Worm (Caenorhabditis elegans) whole organism, L1 larva: ENCODE results near the gene srbc-3.

Experiments
- C16A3.4 ChIP-seq: fragments of 150-350 bp; optimal IDR thresholded peaks from 2 replicates; lab custom pipeline; 2014; ENCODE audit warnings: missing biosample characterization, missing genetic modification characterization
- alr-1 ChIP-seq: fragments of 200-800 bp; sonication (Bioruptor generic); optimal IDR thresholded peaks from 2 replicates; lab custom pipeline; 2018; ENCODE audit warnings: borderline replicate concordance, mild to moderate bottlenecking, missing genetic modification characterization, missing compliant biosample characterization
- aly-2 ChIP-seq: fragments of 150-350 bp; optimal IDR thresholded peaks from 2 replicates; lab custom pipeline; 2014; ENCODE audit warnings: missing biosample characterization, missing genetic modification characterization
- ama-1 ChIP-seq: fragments of 150-350 bp; optimal IDR thresholded peaks from 2 replicates; lab custom pipeline; 2014
- ceh-88 ChIP-seq: fragments of 200-800 bp; sonication (Bioruptor generic); IDR thresholded peaks from 2 replicates; pipeline ENCODE4 v1.3.6; 2022; ENCODE audit warnings: missing genetic modification characterization, missing compliant biosample characterization
- efl-1 ChIP-seq, 4 experiments: fragments of 150-350 bp; optimal IDR thresholded peaks in 3 of 4; peaks in 1 of 4; 1 replicate in 1 of 4; 2 replicates in 3 of 4; lab custom pipeline; 2014; ENCODE audit warnings: missing biosample characterization in 2 of 4, missing genetic modification characterization in 2 of 4, missing genetic modification reagents in 2 of 4
- efl-3 ChIP-seq: fragments of 200-800 bp; sonication (Bioruptor generic); optimal IDR thresholded peaks from 2 replicates; lab custom pipeline; 2018; ENCODE audit warnings: mild to moderate bottlenecking, missing genetic modification characterization, missing compliant biosample characterization
- egl-13 ChIP-seq: sonication (generic microtip); optimal IDR thresholded peaks from 2 replicates; lab custom pipeline; 2016; ENCODE audit warnings: missing genotype, missing genetic modification reagents, missing genetic modification characterization, missing compliant biosample characterization
- fkh-8 ChIP-seq: sonication (generic microtip); optimal IDR thresholded peaks from 2 replicates; lab custom pipeline; 2016; ENCODE audit warnings: mild to moderate bottlenecking, missing genetic modification characterization, missing compliant biosample characterization
- hlh-17 ChIP-seq: fragments of 200-800 bp; sonication (Bioruptor generic); optimal IDR thresholded peaks from 2 replicates; lab custom pipeline; 2018; ENCODE audit warnings: missing genetic modification characterization, mild to moderate bottlenecking, missing compliant biosample characterization, moderate library complexity, borderline replicate concordance
- hlh-4 ChIP-seq: sonication (generic microtip); optimal IDR thresholded peaks from 2 replicates; lab custom pipeline; 2016; ENCODE audit warnings: mild to moderate bottlenecking, missing genetic modification characterization, missing compliant biosample characterization
- isw-1 ChIP-seq: fragments of 200-800 bp; sonication (Bioruptor generic); IDR thresholded peaks from 2 replicates; pipeline ENCODE4 v1.3.6; 2022; ENCODE audit warnings: missing genetic modification characterization, missing compliant biosample characterization
- jun-1 ChIP-seq: fragments of 150-350 bp; optimal IDR thresholded peaks from 2 replicates; lab custom pipeline; 2014; ENCODE audit warnings: missing biosample characterization, missing genetic modification reagents, missing genetic modification characterization
- lin-13 ChIP-seq: fragments of 150-350 bp; optimal IDR thresholded peaks from 2 replicates; lab custom pipeline; 2014; ENCODE audit warnings: missing biosample characterization, missing genetic modification reagents, missing genetic modification characterization
- lin-14 ChIP-seq: fragments of 200-800 bp; sonication (Bioruptor generic); optimal IDR thresholded peaks from 2 replicates; lab custom pipeline; 2018; ENCODE audit warnings: mild to moderate bottlenecking, missing genetic modification characterization, moderate library complexity, missing compliant biosample characterization
- lin-15B ChIP-seq: fragments of 150-350 bp; sonication (generic microtip); optimal IDR thresholded peaks from 3 replicates; lab custom pipeline; 2014; ENCODE audit warnings: missing biosample characterization, missing genetic modification characterization
- lin-39 ChIP-seq: fragments of 150-350 bp; optimal IDR thresholded peaks from 2 replicates; lab custom pipeline; 2014; ENCODE audit warnings: missing biosample characterization, missing genetic modification reagents, missing genetic modification characterization
- mef-2 ChIP-seq: fragments of 150-350 bp; optimal IDR thresholded peaks from 2 replicates; lab custom pipeline; 2014; ENCODE audit warnings: missing biosample characterization, missing genetic modification characterization
- mep-1 ChIP-seq: fragments of 150-350 bp; optimal IDR thresholded peaks from 2 replicates; lab custom pipeline; 2014; ENCODE audit warnings: missing biosample characterization, missing genetic modification characterization
- nhr-12 ChIP-seq: sonication (generic microtip); optimal IDR thresholded peaks from 2 replicates; lab custom pipeline; 2017; ENCODE audit warnings: missing biosample characterization, missing genetic modification characterization
- nhr-19 ChIP-seq: fragments of 200-800 bp; sonication (Bioruptor generic); conservative IDR thresholded peaks from 2 replicates; pipeline ENCODE4 v1.3.6; 2022; ENCODE audit warnings: missing genetic modification characterization, missing compliant biosample characterization
- nhr-47 ChIP-seq: sonication (generic microtip); optimal IDR thresholded peaks from 2 replicates; lab custom pipeline; 2016; ENCODE audit warnings: mild to moderate bottlenecking, missing genetic modification characterization, moderate library complexity, missing compliant biosample characterization
- nhr-76 ChIP-seq: sonication (generic microtip); optimal IDR thresholded peaks from 2 replicates; lab custom pipeline; 2017; ENCODE audit warnings: missing biosample characterization, missing genetic modification characterization
- nhr-85 ChIP-seq: sonication (generic microtip); peaks from one replicate; lab custom pipeline; 2016; ENCODE audit warnings: missing genetic modification characterization, inconsistent platforms, missing compliant biosample characterization
- pax-3 ChIP-seq: fragments of 200-800 bp; sonication (Bioruptor generic); optimal IDR thresholded peaks from 2 replicates; lab custom pipeline; 2018; ENCODE audit warnings: mild to moderate bottlenecking, missing genetic modification characterization, moderate library complexity, missing compliant biosample characterization
- rnt-1 ChIP-seq: sonication (generic microtip); optimal IDR thresholded peaks from 2 replicates; lab custom pipeline; 2016; ENCODE audit warnings: mild to moderate bottlenecking, missing genetic modification characterization, moderate library complexity, missing compliant biosample characterization
- snu-23 ChIP-seq: sonication (generic microtip); optimal IDR thresholded peaks from 2 replicates; lab custom pipeline; 2016; ENCODE audit warnings: missing genetic modification characterization, missing compliant biosample characterization
- sox-4 ChIP-seq: sonication (generic microtip); optimal IDR thresholded peaks from 2 replicates; lab custom pipeline; 2016; ENCODE audit warnings: missing genetic modification characterization, missing compliant biosample characterization
- sptf-1 ChIP-seq: fragments of 150-350 bp; optimal IDR thresholded peaks from 2 replicates; lab custom pipeline; 2014; ENCODE audit warnings: missing biosample characterization, missing genetic modification characterization
- swsn-7 ChIP-seq: sonication (generic microtip); optimal IDR thresholded peaks from 2 replicates; lab custom pipeline; 2016; ENCODE audit warnings: missing genetic modification characterization, missing compliant biosample characterization
- tbx-2 ChIP-seq: sonication (generic microtip); optimal IDR thresholded peaks from 2 replicates; lab custom pipeline; 2016; ENCODE audit warnings: missing genetic modification characterization, missing compliant biosample characterization
- unc-130 ChIP-seq: fragments of 150-350 bp; optimal IDR thresholded peaks from 2 replicates; lab custom pipeline; 2017; ENCODE audit warnings: missing biosample characterization, missing genetic modification characterization, inconsistent platforms
- unc-30 ChIP-seq: sonication (generic microtip); optimal IDR thresholded peaks from 2 replicates; lab custom pipeline; 2017; ENCODE audit warnings: missing biosample characterization, missing genetic modification characterization
- vab-15 ChIP-seq: sonication (generic microtip); optimal IDR thresholded peaks from 2 replicates; lab custom pipeline; 2017; ENCODE audit warnings: missing genotype, mild to moderate bottlenecking, missing genetic modification characterization, missing compliant biosample characterization
- ztf-11 ChIP-seq, 2 experiments: sonication (generic microtip); optimal IDR thresholded peaks; 2 replicates each; lab custom pipeline; 2016 to 2017; ENCODE audit warnings: missing genetic modification characterization in 2 of 2, missing biosample characterization in 1 of 2, missing compliant biosample characterization in 1 of 2
- ztf-4 ChIP-seq: fragments of 150-350 bp; optimal IDR thresholded peaks from 2 replicates; lab custom pipeline; 2014; ENCODE audit warnings: missing biosample characterization, missing genetic modification characterization

Gene srbc-3

DNA sequence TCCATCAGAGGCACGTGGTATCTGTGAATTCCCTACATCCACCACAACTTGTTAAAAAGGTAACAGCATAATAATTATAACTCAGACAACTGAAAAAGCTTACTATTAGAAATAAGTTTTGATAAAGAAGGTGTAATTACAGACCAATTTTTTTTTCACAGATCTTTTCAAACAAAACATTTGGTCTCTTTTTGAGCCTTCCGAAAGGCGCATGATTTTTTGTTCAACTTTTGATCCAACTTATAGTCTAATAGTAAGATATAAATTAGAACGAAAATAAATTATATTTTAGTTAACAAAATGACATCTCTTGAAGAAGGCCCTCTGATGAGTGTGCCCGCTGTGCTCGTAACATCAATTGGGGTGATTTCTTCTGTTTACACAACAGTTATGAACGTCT, at the start of gene srbc-3:
Gene srbc-3, plus strand, starts transcription at position 301 of the 400 bp plus-strand sequence.
- TF ChIP-seq aly-2 (tag; lab: Kevin White, UChicago) = no peak
- TF ChIP-seq mep-1 (tag; lab: Kevin White, UChicago) = no peak
- TF ChIP-seq nhr-47 = no peak
- TF ChIP-seq vab-15 (tag; lab: Kevin White, UChicago) = no peak
- TF ChIP-seq nhr-85 (tag; lab: Kevin White, UChicago) = peak; percentile 2

DNA sequence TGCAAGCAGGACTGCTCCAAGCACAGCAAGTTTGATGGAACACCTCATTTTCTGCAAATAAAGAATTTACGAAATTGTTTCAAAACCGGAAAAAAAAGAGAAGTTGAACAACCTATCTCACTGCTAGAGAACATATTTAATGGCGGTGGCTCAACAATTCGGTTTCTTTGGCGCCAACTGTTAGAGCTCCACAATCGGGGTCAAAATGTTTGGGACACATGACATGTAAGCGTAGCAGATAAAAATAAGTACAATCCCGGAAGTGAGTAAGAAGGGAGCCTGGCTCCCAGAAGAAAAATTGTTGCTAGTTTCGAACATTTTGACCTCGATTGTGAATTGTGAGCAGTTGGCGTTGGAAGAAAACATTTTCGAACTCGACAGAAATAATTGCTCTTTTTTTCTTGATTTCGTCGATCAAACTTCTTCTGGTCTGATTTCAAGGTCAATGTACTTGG, 49.1 kb upstream of the srbc-3 start, which contains the start of gene T28A11.16:
Gene T28A11.16, minus strand, starts transcription at position 51 of the 455 bp plus-strand sequence.
- 0 out of 2 replicates have a peak, but pooled peaks have one; percentile 19 for TF ChIP-seq nhr-19
- no peak for TF ChIP-seq efl-3
- TF ChIP-seq vab-15 (tag; lab: Kevin White, UChicago) = no peak
- peak; percentile 17 for TF ChIP-seq lin-39
- no peak for TF ChIP-seq isw-1 (GFP tag; lab: Robert Waterston, UW)
- no peak for TF ChIP-seq ztf-4
- TF ChIP-seq rnt-1 (tag; lab: Kevin White, UChicago) = peak; percentile 72
- peak; percentile 37 for TF ChIP-seq mef-2 (tag; lab: Kevin White, UChicago)

DNA sequence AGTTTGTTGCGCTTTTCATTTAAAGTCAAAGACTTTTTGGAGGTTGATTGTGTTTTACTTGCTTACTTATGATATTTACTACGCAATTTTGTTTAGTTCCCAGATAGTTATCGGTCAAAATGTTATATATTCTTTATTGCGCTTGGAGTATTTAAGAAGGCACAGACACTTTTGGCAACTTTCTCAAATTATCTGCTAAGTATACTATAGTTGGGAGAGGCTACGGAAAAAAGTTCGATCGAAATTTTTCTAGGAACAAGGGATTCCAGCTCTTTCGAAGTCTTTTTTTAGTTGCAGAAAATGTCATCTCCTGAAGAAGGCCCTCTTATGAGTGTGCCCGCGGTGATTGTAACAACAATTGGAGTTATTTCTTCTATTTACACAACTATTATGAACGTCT, 48.2 kb upstream of the srbc-3 start, which contains the start of gene srbc-5:
Gene srbc-5, plus strand, starts transcription at position 301 of the 400 bp plus-strand sequence.
- TF ChIP-seq sptf-1 (tag; lab: Kevin White, UChicago) (no peak), lin-15B (tag; lab: Kevin White, UChicago) (no peak), ceh-88 (GFP tag; lab: Robert Waterston, UW) (no peak), lin-14 (GFP tag; lab: Kevin White, UChicago) (no peak), C16A3.4 (tag; lab: Kevin White, UChicago) (no peak)

DNA sequence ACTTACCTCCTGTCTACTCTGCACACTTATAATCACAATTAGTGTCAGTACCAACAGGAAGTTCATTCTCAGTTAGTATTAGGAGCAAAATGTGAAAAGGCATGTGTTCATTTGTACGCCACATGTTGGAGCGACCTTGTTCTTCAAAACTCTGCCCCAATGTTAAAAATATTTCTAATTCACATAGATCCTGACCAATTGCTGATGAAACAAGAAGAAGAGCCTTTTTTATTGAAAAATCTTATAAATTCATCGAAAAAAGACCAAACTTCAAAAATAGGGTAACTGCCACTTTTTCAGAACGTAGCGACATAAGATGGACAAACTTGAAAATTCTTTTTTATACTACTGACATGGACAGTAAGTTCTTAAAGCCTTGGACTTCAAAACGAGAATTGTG, 42.1 kb upstream of the srbc-3 start, which contains the start of gene T28A11.17:
Gene T28A11.17, minus strand, starts transcription at position 101 of the 400 bp plus-strand sequence.
- TF ChIP-seq rnt-1 (tag; lab: Kevin White, UChicago) (no peak), fkh-8 (no peak), snu-23 (GFP tag; lab: Kevin White, UChicago) (no peak), ztf-11 (tag; optimal IDR thresholded peaks at IDR 0.05; lab: Kevin White, UChicago) (no peak), hlh-17 (GFP tag; lab: Kevin White, UChicago) (no peak), lin-39 (no peak), efl-3 (no peak), nhr-12 (no peak), efl-1 (optimal IDR thresholded peaks at IDR 0.05; lab: Kevin White, UChicago) (no peak), efl-1 (GFP tag; optimal IDR thresholded peaks at IDR 0.05 in 1 of 2; lab: Kevin White, UChicago) (no peak), ztf-4 (no peak), sptf-1 (tag; lab: Kevin White, UChicago) (no peak), nhr-76 (no peak), alr-1 (tag; lab: Kevin White, UChicago) (no peak), egl-13 (tag; lab: Kevin White, UChicago) (no peak), tbx-2 (tag; lab: Kevin White, UChicago) (no peak), ama-1 (no peak), unc-130 (tag; lab: Kevin White, UChicago) (no peak)

DNA sequence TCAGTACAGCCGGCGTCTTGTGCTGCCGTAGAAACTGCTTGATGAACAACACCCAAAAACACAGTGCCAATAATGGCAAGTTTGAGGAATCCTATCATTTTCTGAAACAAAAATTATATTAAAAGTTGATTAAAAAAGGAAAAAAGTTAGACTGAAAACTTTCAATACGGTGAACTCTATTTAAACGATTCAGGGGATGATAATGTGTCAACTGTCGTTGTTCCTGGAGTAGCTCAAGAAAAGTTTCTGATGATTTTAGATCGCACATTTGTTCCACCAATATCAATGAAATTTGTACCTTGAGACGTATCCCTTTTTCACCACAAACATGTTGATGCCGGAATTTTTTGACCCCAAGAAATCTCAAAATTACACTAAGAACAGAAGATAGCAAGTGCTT, 40.3 kb upstream of the srbc-3 start, which contains the start of gene T28A11.18:
Gene T28A11.18, minus strand, starts transcription at position 101 of the 400 bp plus-strand sequence.
- TF ChIP-seq pax-3 (tag; lab: Kevin White, UChicago) (no peak), mef-2 (tag; lab: Kevin White, UChicago) (no peak), snu-23 (GFP tag; lab: Kevin White, UChicago) (no peak), jun-1 (tag; lab: Kevin White, UChicago) (no peak), hlh-4 (tag; lab: Kevin White, UChicago) (no peak), unc-30 (tag; lab: Kevin White, UChicago) (no peak), lin-13 (GFP tag; lab: Kevin White, UChicago) (no peak), swsn-7 (no peak), sox-4 (tag; lab: Kevin White, UChicago) (no peak)
